Worm (Caenorhabditis elegans): ENCODE results near the gene srh-167.

DNA sequence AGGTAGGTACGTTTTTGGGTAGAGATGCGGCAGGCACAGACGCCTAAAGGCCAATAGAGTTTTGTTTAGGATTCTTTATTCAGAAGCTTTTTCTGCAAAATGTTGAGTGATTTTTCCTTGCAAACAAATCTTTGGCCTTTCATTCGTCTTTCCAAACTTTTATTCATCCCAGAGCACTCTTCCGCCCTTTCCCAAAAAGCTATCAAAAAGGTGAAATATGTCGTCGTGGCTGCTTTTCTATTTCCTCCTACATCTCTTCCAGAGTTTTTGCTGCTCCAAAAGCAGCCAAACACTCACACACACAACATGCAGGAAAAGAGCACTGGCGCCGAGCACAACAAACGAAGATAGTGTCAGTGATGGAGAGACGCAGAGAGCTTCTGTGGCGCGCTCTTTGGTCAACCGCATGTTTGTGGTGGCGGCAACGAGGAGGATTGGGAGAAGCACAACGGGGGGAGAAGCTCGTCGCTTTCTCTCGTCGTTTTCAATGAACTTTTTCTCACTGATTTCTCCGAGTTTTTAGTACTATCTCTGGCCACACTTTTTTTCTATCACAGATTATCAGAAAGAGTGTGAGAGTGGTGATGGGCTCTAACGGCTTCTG, 17.4 kb downstream of the srh-167 start:
- TF ChIP-seq lin-35 (GFP tag; optimal IDR thresholded peaks at IDR 0.05) (no peak), snpc-4 (GFP tag; optimal IDR thresholded peaks at IDR 0.05) (no peak), snpc-4 (tag; optimal IDR thresholded peaks at IDR 0.05) (peak; percentile 34 to 58 (median 40)), dpff-1 (tag; optimal IDR thresholded peaks at IDR 0.05) (no peak), atf-7 (tag; optimal IDR thresholded peaks at IDR 0.05) (no peak), hrde-1 (tag; optimal IDR thresholded peaks at IDR 0.05; ENCODE audit: borderline replicate concordance) (no peak), Y53G8AR.9 (GFP tag; conservative IDR thresholded peaks at IDR 0.05) (no peak), attf-5 (GFP tag; optimal IDR thresholded peaks at IDR 0.05) (peak; percentile 55), F52B5.7 (tag; optimal IDR thresholded peaks at IDR 0.05) (no peak), unc-62 (GFP tag; optimal IDR thresholded peaks at IDR 0.05) (no peak), bed-1 (GFP tag; IDR thresholded peaks at IDR 0.05) (no peak), egl-18 (GFP tag; IDR thresholded peaks at IDR 0.05) (no peak)

All from whole organism, young adult.